Worm (Caenorhabditis elegans) whole organism, L1 larva: Measurements from ENCODE around the gene sri-29.

Source experiments
- ces-1 ChIP-seq: fragments of 150-350 bp; optimal IDR thresholded peaks from 2 replicates; lab custom pipeline; 2014; ENCODE audit warnings: missing biosample characterization, missing genetic modification reagents, missing genetic modification characterization
- dsc-1 ChIP-seq: sonication (generic microtip); optimal IDR thresholded peaks from 2 replicates; lab custom pipeline; 2016; ENCODE audit warnings: mild to moderate bottlenecking, missing genetic modification characterization, missing compliant biosample characterization
- efl-1 ChIP-seq, 4 experiments: fragments of 150-350 bp; optimal IDR thresholded peaks in 3 of 4; peaks in 1 of 4; 1 replicate in 1 of 4; 2 replicates in 3 of 4; lab custom pipeline; 2014; ENCODE audit warnings: missing biosample characterization in 2 of 4, missing genetic modification characterization in 2 of 4, missing genetic modification reagents in 2 of 4
- lir-3 ChIP-seq: sonication (generic microtip); optimal IDR thresholded peaks from 2 replicates; lab custom pipeline; 2016; ENCODE audit warnings: mild to moderate bottlenecking, missing genetic modification characterization, moderate library complexity, missing compliant biosample characterization; ENCODE audit not compliant: poor library complexity
- nhr-19 ChIP-seq: fragments of 200-800 bp; sonication (Bioruptor generic); conservative IDR thresholded peaks from 2 replicates; pipeline ENCODE4 v1.3.6; 2022; ENCODE audit warnings: missing genetic modification characterization, missing compliant biosample characterization
- nhr-77 ChIP-seq: fragments of 150-350 bp; optimal IDR thresholded peaks from 2 replicates; lab custom pipeline; 2014; ENCODE audit warnings: missing biosample characterization, missing genetic modification characterization

DNA sequence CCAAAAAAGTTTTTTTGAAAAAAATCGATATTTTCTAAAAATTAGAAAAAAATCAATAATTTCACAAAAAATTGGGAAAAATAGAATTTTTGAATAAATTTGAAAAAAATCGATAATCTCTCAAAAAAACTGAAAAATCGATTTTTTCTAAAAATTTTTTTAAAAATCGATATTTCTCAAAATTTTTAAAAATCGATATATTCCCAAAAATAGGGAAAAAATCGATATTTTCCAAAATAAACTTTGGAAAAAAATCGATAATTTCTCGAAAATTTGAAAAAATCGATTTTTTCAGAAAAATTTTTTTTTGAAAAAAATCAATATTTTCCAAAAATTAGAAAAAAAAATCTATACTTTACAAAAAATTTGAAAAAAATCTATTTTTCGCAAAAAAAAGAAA is 20.5 kb downstream of the sri-29 start:
- no peak for TF ChIP-seq efl-1 (optimal IDR thresholded peaks at IDR 0.05; lab: Kevin White, UChicago)
- no peak for TF ChIP-seq efl-1 (GFP tag; optimal IDR thresholded peaks at IDR 0.05 in 1 of 2; lab: Kevin White, UChicago)
- TF ChIP-seq ces-1 (GFP tag; lab: Kevin White, UChicago): no peak
- TF ChIP-seq lir-3: no peak
- no peak for TF ChIP-seq dsc-1 (tag; lab: Kevin White, UChicago)
- no peak for TF ChIP-seq nhr-77 (tag; lab: Kevin White, UChicago)
- no peak for TF ChIP-seq nhr-19 (GFP tag; lab: Robert Waterston, UW)
